Fruit fly (Drosophila melanogaster) whole organism, embryonic: ENCODE results near the gene Arfip.

Experiments
- B-H2 ChIP-seq: fragments of 200-800 bp; sonication (Bioruptor generic); optimal IDR thresholded peaks from 2 replicates; lab custom pipeline; 2018; ENCODE audit warnings: missing biosample characterization, mild to moderate bottlenecking, missing genetic modification characterization
- Bdp1 ChIP-seq: fragments of 200-800 bp; sonication (Bioruptor generic); optimal IDR thresholded peaks from 3 replicates; lab custom pipeline; 2016; ENCODE audit warnings: missing biosample characterization, missing genetic modification characterization
- Bgb ChIP-seq: fragments of 200-800 bp; sonication (Bioruptor generic); IDR thresholded peaks from 2 replicates; pipeline ENCODE4 v1.3.6; 2022; ENCODE audit warnings: missing biosample characterization, missing genetic modification characterization; ENCODE audit not compliant: partially characterized antibody
- CG1024 ChIP-seq: fragments of 200-800 bp; sonication (Bioruptor generic); IDR thresholded peaks from 2 replicates; pipeline ENCODE4 v1.3.6; 2022; ENCODE audit warnings: missing biosample characterization, missing genetic modification characterization
- CG10543 ChIP-seq: fragments of 200-800 bp; sonication (Bioruptor generic); optimal IDR thresholded peaks from 3 replicates; lab custom pipeline; 2017; ENCODE audit warnings: missing biosample characterization, mild to moderate bottlenecking, missing genetic modification characterization, moderate library complexity
- CG11093 ChIP-seq: fragments of 200-800 bp; sonication (Bioruptor generic); IDR thresholded peaks from 3 replicates; pipeline ENCODE4 v1.3.6; 2022; ENCODE audit warnings: missing biosample characterization, missing genetic modification characterization
- CG1647 ChIP-seq: fragments of 200-800 bp; sonication (Bioruptor generic); optimal IDR thresholded peaks from 3 replicates; lab custom pipeline; 2016; ENCODE audit warnings: missing biosample characterization, missing genetic modification characterization
- CG17829 ChIP-seq: fragments of 200-800 bp; optimal IDR thresholded peaks from 2 replicates; lab custom pipeline; 2019; ENCODE audit warnings: missing biosample characterization, mild to moderate bottlenecking, missing genetic modification characterization, moderate library complexity
- CG17912 ChIP-seq: fragments of 200-800 bp; sonication (Bioruptor generic); optimal IDR thresholded peaks from 2 replicates; lab custom pipeline; 2018; ENCODE audit warnings: missing biosample characterization, mild to moderate bottlenecking, missing genetic modification characterization
- CG2712 ChIP-seq: fragments of 200-800 bp; optimal IDR thresholded peaks from 3 replicates; lab custom pipeline; 2019; ENCODE audit warnings: missing biosample characterization, mild to moderate bottlenecking, missing genetic modification characterization, moderate library complexity
- CG3065 ChIP-seq: fragments of 200-800 bp; sonication (Bioruptor generic); optimal IDR thresholded peaks from 2 replicates; lab custom pipeline; 2016; ENCODE audit warnings: missing biosample characterization, missing genetic modification characterization
- CG32532 ChIP-seq: fragments of 200-800 bp; sonication (Bioruptor generic); IDR thresholded peaks from 2 replicates; pipeline ENCODE4 v1.3.6; 2022; ENCODE audit warnings: missing biosample characterization, missing genetic modification characterization
- CG32767 ChIP-seq: fragments of 200-800 bp; sonication (Bioruptor generic); IDR thresholded peaks from 2 replicates; pipeline ENCODE4 v1.3.6; 2022; ENCODE audit warnings: missing biosample characterization, missing genetic modification characterization
- CG3281 ChIP-seq: fragments of 200-800 bp; sonication (Bioruptor generic); optimal IDR thresholded peaks from 3 replicates; lab custom pipeline; 2017; ENCODE audit warnings: missing biosample characterization, mild to moderate bottlenecking, missing genetic modification characterization
- CG4282 ChIP-seq: fragments of 200-800 bp; sonication (Bioruptor generic); optimal IDR thresholded peaks from 2 replicates; lab custom pipeline; 2016; ENCODE audit warnings: missing biosample characterization, missing genetic modification characterization
- CG4328 ChIP-seq: fragments of 200-800 bp; sonication (Bioruptor generic); optimal IDR thresholded peaks from 3 replicates; lab custom pipeline; 2017; ENCODE audit warnings: missing biosample characterization, missing genetic modification reagents, missing genetic modification characterization
- CG6654 ChIP-seq: fragments of 200-800 bp; sonication (Bioruptor generic); optimal IDR thresholded peaks from 2 replicates; lab custom pipeline; 2017; ENCODE audit warnings: missing biosample characterization, mild to moderate bottlenecking, missing genetic modification characterization
- CG6683 ChIP-seq: fragments of 200-800 bp; sonication (Bioruptor generic); optimal IDR thresholded peaks from 2 replicates; lab custom pipeline; 2017; ENCODE audit warnings: missing biosample characterization, mild to moderate bottlenecking, missing genetic modification characterization, missing genetic modification reagents
- CG6813 ChIP-seq: fragments of 200-800 bp; sonication (Bioruptor generic); optimal IDR thresholded peaks from 2 replicates; lab custom pipeline; 2017; ENCODE audit warnings: missing biosample characterization, missing genetic modification characterization, mild to moderate bottlenecking, moderate library complexity, missing genetic modification reagents
- CG7372 ChIP-seq: fragments of 200-800 bp; sonication (Bioruptor generic); IDR thresholded peaks from 2 replicates; pipeline ENCODE4 v1.3.6; 2022; ENCODE audit warnings: missing biosample characterization, missing genetic modification characterization
- CG7963 ChIP-seq: fragments of 200-800 bp; sonication (Bioruptor generic); IDR thresholded peaks from 3 replicates; pipeline ENCODE4 v1.3.6; 2022; ENCODE audit warnings: missing biosample characterization, missing genetic modification characterization; ENCODE audit not compliant: partially characterized antibody
- CG8765 ChIP-seq: fragments of 200-800 bp; sonication (Bioruptor generic); IDR thresholded peaks from 2 replicates; pipeline ENCODE4 v1.3.6; 2022; ENCODE audit warnings: missing biosample characterization, missing genetic modification characterization
- CTCF ChIP-seq: fragments of 200-800 bp; sonication (Bioruptor generic); optimal IDR thresholded peaks from 2 replicates; lab custom pipeline; 2017; ENCODE audit warnings: missing biosample characterization, mild to moderate bottlenecking, missing genetic modification characterization, moderate library complexity
- CoRest ChIP-seq: fragments of 200-800 bp; sonication (Bioruptor generic); optimal IDR thresholded peaks from 3 replicates; lab custom pipeline; 2018; ENCODE audit warnings: missing biosample characterization, mild to moderate bottlenecking, missing genetic modification characterization, moderate library complexity
- Deaf1 ChIP-seq: fragments of 200-800 bp; optimal IDR thresholded peaks from 3 replicates; lab custom pipeline; 2019; ENCODE audit warnings: missing biosample characterization, mild to moderate bottlenecking, missing genetic modification characterization, moderate library complexity
- Eip74EF ChIP-seq, 2 experiments: fragments of 200-800 bp in 1 of 2; fragments of >200 bp in 1 of 2; sonication (Bioruptor generic) in 1 of 2; optimal IDR thresholded peaks; 2 replicates each; lab custom pipeline; 2017 to 2019; ENCODE audit warnings: missing biosample characterization in 2 of 2, missing genetic modification characterization in 2 of 2, mild to moderate bottlenecking in 1 of 2, moderate library complexity in 1 of 2
- Fer1 ChIP-seq: fragments of 200-800 bp; sonication (Bioruptor generic); optimal IDR thresholded peaks from 2 replicates; lab custom pipeline; 2017; ENCODE audit warnings: missing biosample characterization, mild to moderate bottlenecking, missing genetic modification characterization
- Gug ChIP-seq: fragments of 200-800 bp; sonication (Bioruptor generic); IDR thresholded peaks from 4 replicates; pipeline ENCODE4 v1.3.6; 2022; ENCODE audit warnings: missing biosample characterization, missing genetic modification characterization
- HLH54F ChIP-seq: fragments of 200-800 bp; sonication (Bioruptor generic); optimal IDR thresholded peaks from 3 replicates; lab custom pipeline; 2016; ENCODE audit warnings: missing biosample characterization, missing genetic modification characterization
- Hand ChIP-seq: fragments of 200-800 bp; sonication (Bioruptor generic); optimal IDR thresholded peaks from 2 replicates; lab custom pipeline; 2017; ENCODE audit warnings: mild to moderate bottlenecking, missing biosample characterization, missing genetic modification reagents, missing genetic modification characterization
- Hmx ChIP-seq: fragments of 200-800 bp; sonication (Bioruptor generic); optimal IDR thresholded peaks from 2 replicates; lab custom pipeline; 2016; ENCODE audit warnings: missing biosample characterization, missing genetic modification characterization
- NK7.1 ChIP-seq: fragments of 200-800 bp; sonication (Bioruptor generic); optimal IDR thresholded peaks from 3 replicates; lab custom pipeline; 2016; ENCODE audit warnings: missing biosample characterization, missing genetic modification characterization
- Nf-YC ChIP-seq: fragments of 200-800 bp; optimal IDR thresholded peaks from 3 replicates; lab custom pipeline; 2019; ENCODE audit warnings: missing biosample characterization, mild to moderate bottlenecking, missing genetic modification characterization, moderate library complexity
- Ravus ChIP-seq: fragments of 200-800 bp; sonication (Bioruptor generic); IDR thresholded peaks from 2 replicates; pipeline ENCODE4 v1.3.6; 2022; ENCODE audit warnings: missing biosample characterization, missing genetic modification characterization
- Sry-δ ChIP-seq: fragments of 200-800 bp; sonication (Bioruptor generic); optimal IDR thresholded peaks from 2 replicates; lab custom pipeline; 2016; ENCODE audit warnings: missing biosample characterization, missing genetic modification characterization
- al ChIP-seq: fragments of 200-800 bp; sonication (Bioruptor generic); IDR thresholded peaks from 2 replicates; pipeline ENCODE4 v1.3.6; 2022; ENCODE audit warnings: missing biosample characterization, missing genetic modification characterization
- btn ChIP-seq: fragments of 200-800 bp; sonication (Bioruptor generic); optimal IDR thresholded peaks from 2 replicates; lab custom pipeline; 2016; ENCODE audit warnings: missing biosample characterization, missing genetic modification characterization
- crc ChIP-seq: fragments of 200-800 bp; sonication (Bioruptor generic); optimal IDR thresholded peaks from 2 replicates; lab custom pipeline; 2016; ENCODE audit warnings: missing biosample characterization, missing genetic modification characterization
- dati ChIP-seq: fragments of 200-800 bp; sonication (Bioruptor generic); IDR thresholded peaks from 2 replicates; pipeline ENCODE4 v1.3.6; 2022; ENCODE audit warnings: missing biosample characterization, missing genetic modification characterization
- eyg ChIP-seq: fragments of 200-800 bp; sonication (Bioruptor generic); optimal IDR thresholded peaks from 3 replicates; lab custom pipeline; 2016; ENCODE audit warnings: missing biosample characterization, missing genetic modification characterization
- fd3F ChIP-seq: fragments of 200-800 bp; sonication (Bioruptor generic); optimal IDR thresholded peaks from 2 replicates; lab custom pipeline; 2018; ENCODE audit warnings: missing biosample characterization, mild to moderate bottlenecking, missing genetic modification characterization, moderate library complexity
- gfzf ChIP-seq: fragments of 200-800 bp; sonication (Bioruptor generic); optimal IDR thresholded peaks from 2 replicates; lab custom pipeline; 2016; ENCODE audit warnings: missing biosample characterization, mild to moderate bottlenecking, missing genetic modification characterization, moderate library complexity
- grn ChIP-seq: fragments of 200-800 bp; sonication (Bioruptor generic); optimal IDR thresholded peaks from 3 replicates; lab custom pipeline; 2017; ENCODE audit warnings: missing biosample characterization, missing genetic modification characterization
- klu ChIP-seq: fragments of 200-800 bp; sonication (Bioruptor generic); IDR thresholded peaks from 2 replicates; pipeline ENCODE4 v1.3.6; 2022; ENCODE audit warnings: missing biosample characterization, missing genetic modification characterization
- ranshi ChIP-seq: fragments of 200-800 bp; sonication (Bioruptor generic); IDR thresholded peaks from 2 replicates; pipeline ENCODE4 v1.3.6; 2022; ENCODE audit warnings: missing biosample characterization, missing genetic modification characterization
- salm ChIP-seq: fragments of 200-800 bp; sonication (Bioruptor generic); optimal IDR thresholded peaks from 2 replicates; lab custom pipeline; 2018; ENCODE audit warnings: missing biosample characterization, mild to moderate bottlenecking, missing genetic modification characterization
- schlank ChIP-seq: fragments of 200-800 bp; sonication (Bioruptor generic); optimal IDR thresholded peaks from 2 replicates; lab custom pipeline; 2018; ENCODE audit warnings: missing biosample characterization, mild to moderate bottlenecking, missing genetic modification characterization
- scrt ChIP-seq: fragments of 200-800 bp; sonication (Bioruptor generic); optimal IDR thresholded peaks from 2 replicates; lab custom pipeline; 2018; ENCODE audit warnings: missing biosample characterization, mild to moderate bottlenecking, missing genetic modification characterization, moderate library complexity
- sna ChIP-seq: fragments of 200-800 bp; sonication (Bioruptor generic); IDR thresholded peaks from 2 replicates; pipeline ENCODE4 v1.3.6; 2022; ENCODE audit warnings: missing biosample characterization, missing genetic modification characterization; ENCODE audit not compliant: partially characterized antibody
- stwl ChIP-seq: fragments of 200-800 bp; sonication (Bioruptor generic); optimal IDR thresholded peaks from 3 replicates; lab custom pipeline; 2018; ENCODE audit warnings: missing biosample characterization, mild to moderate bottlenecking, missing genetic modification characterization, moderate library complexity
- vvl ChIP-seq: fragments of 200-800 bp; sonication (Bioruptor generic); IDR thresholded peaks from 2 replicates; pipeline ENCODE4 v1.3.6; 2022; ENCODE audit warnings: missing biosample characterization, missing genetic modification characterization

Gene Arfip

DNA sequence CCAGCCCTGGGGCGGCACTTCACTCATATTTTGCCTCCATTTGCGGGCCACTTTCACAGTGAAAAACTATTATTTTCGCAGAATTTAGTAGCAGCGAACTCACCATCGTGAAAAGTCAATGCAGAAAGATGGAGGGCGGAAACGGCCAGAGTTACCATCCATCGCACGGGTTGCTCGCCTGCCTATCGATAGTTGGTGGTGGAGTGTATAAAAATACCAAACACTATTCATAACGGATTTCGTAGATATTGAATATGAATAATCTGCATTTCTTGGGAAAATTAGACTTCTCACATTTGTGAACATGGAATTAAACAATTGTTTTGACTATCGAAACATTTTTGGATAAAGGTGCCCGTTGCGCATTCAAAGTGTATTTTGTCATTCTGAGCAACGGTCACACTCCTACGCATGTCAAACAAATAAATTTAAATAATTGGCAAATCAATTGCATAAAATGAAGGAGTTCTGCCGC, 18.6 kb downstream of the Arfip start, which contains the start of the genes RpS25 and CG4820 (continued):
- TF ChIP-seq CG17829 (tag; lab: Kevin White, UChicago) (peak; percentile 89), CG6813 (peak; percentile 92), CG1024 (peak; percentile 74), CG3065 (GFP tag; lab: Kevin White, UChicago) (peak; percentile 74), CG7372 (GFP tag; lab: Robert Waterston, UW) (peak; percentile 82), grn (GFP tag; lab: Kevin White, UChicago) (peak; percentile 76), CG4328 (peak; percentile 94), CG17912 (GFP tag; lab: Kevin White, UChicago) (peak; percentile 95), klu (peak; percentile 59), eyg (GFP tag; lab: Kevin White, UChicago) (peak; percentile 94), stwl (peak; percentile 88), al (peak; percentile 72), CG11093 (GFP tag; lab: Robert Waterston, UW) (0 out of 3 replicates have a peak, but pooled peaks have one; percentile 42), Sry-δ (GFP tag; lab: Kevin White, UChicago) (peak; percentile 92), CG3281 (GFP tag; lab: Kevin White, UChicago) (peak; percentile 95), gfzf (peak; percentile 97), NK7.1 (peak; percentile 88), HLH54F (GFP tag; lab: Kevin White, UChicago) (peak; percentile 84), CG6683 (GFP tag; lab: Kevin White, UChicago) (peak; percentile 87), CG8765 (GFP tag; lab: Robert Waterston, UW) (no peak), scrt (GFP tag; lab: Kevin White, UChicago) (peak; percentile 87), CG32767 (GFP tag; lab: Robert Waterston, UW) (peak; percentile 66; the same call in 1 of the 2 replicates), CG10543 (GFP tag; lab: Kevin White, UChicago) (peak; percentile 97), fd3F (GFP tag; lab: Kevin White, UChicago) (peak; percentile 85), Hmx (GFP tag; lab: Kevin White, UChicago) (peak; percentile 25), btn (peak; percentile 88), schlank (tag; lab: Kevin White, UChicago) (peak; percentile 93), CG32532 (GFP tag; lab: Robert Waterston, UW) (peak; percentile 89), sna (peak; percentile 89), CoRest (tag; lab: Kevin White, UChicago) (peak; percentile 85), vvl (GFP tag; lab: Robert Waterston, UW) (peak; percentile 91), dati (GFP tag; lab: Robert Waterston, UW) (peak; percentile 84), B-H2 (GFP tag; lab: Kevin White, UChicago) (peak; percentile 94), Nf-YC (peak; percentile 81), CG7963 (GFP tag; lab: Robert Waterston, UW) (peak; percentile 69; the same call in 1 of the 3 replicates), CG2712 (tag; lab: Kevin White, UChicago) (peak; percentile 90), CG1647 (peak; percentile 82), Fer1 (GFP tag; lab: Kevin White, UChicago) (peak; percentile 96), Bgb (peak; percentile 85), Ravus (GFP tag; lab: Robert Waterston, UW) (peak; percentile 15), crc (GFP tag; lab: Kevin White, UChicago) (peak; percentile 88), salm (tag; lab: Kevin White, UChicago) (peak; percentile 85), Deaf1 (tag; lab: Kevin White, UChicago) (peak; percentile 58), CG4282 (peak; percentile 62), Gug (GFP tag; lab: Robert Waterston, UW) (peak; percentile 38; the same call in 2 of the 4 replicates), Hand (GFP tag; lab: Kevin White, UChicago) (peak; percentile 81), ranshi (peak; percentile 78), CTCF (GFP tag; lab: Kevin White, UChicago) (peak; percentile 69), Eip74EF (GFP tag; optimal IDR thresholded peaks at IDR 0.05; lab: Kevin White, UChicago) (peak in 1 of 2 experiments; percentile 84), CG6654 (GFP tag; lab: Kevin White, UChicago) (peak; percentile 71), Bdp1 (GFP tag; lab: Kevin White, UChicago) (peak; percentile 86)
